Fruit fly (Drosophila melanogaster) whole organism, embryonic: Measurements from ENCODE around the gene CG14691.

Source experiments
- CG10565 ChIP-seq: fragments of 200-800 bp; sonication (Bioruptor generic); optimal IDR thresholded peaks from 3 replicates; lab custom pipeline; 2016; ENCODE audit warnings: missing biosample characterization, mild to moderate bottlenecking, missing genetic modification characterization
- CG12659 ChIP-seq: fragments of 200-800 bp; sonication (Bioruptor generic); optimal IDR thresholded peaks from 3 replicates; lab custom pipeline; 2017; ENCODE audit warnings: mild to moderate bottlenecking, missing biosample characterization, missing genetic modification reagents, missing genetic modification characterization
- CG14860 ChIP-seq: fragments of 200-800 bp; sonication (Bioruptor generic); IDR thresholded peaks from 3 replicates; pipeline ENCODE4 v1.3.6; 2022; ENCODE audit warnings: missing biosample characterization, missing genetic modification characterization; ENCODE audit not compliant: partially characterized antibody
- CG17568 ChIP-seq: fragments of 200-800 bp; sonication (Bioruptor generic); optimal IDR thresholded peaks from 2 replicates; lab custom pipeline; 2018; ENCODE audit warnings: missing biosample characterization, mild to moderate bottlenecking, missing genetic modification characterization, moderate library complexity
- CG2202 ChIP-seq: fragments of 200-800 bp; sonication (Bioruptor generic); optimal IDR thresholded peaks from 2 replicates; lab custom pipeline; 2018; ENCODE audit warnings: missing biosample characterization, mild to moderate bottlenecking, missing genetic modification characterization
- CG34376 ChIP-seq: fragments of 200-800 bp; sonication (Bioruptor generic); optimal IDR thresholded peaks from 2 replicates; lab custom pipeline; 2018; ENCODE audit warnings: missing biosample characterization, mild to moderate bottlenecking, missing genetic modification characterization
- CG8765 ChIP-seq: fragments of 200-800 bp; sonication (Bioruptor generic); IDR thresholded peaks from 2 replicates; pipeline ENCODE4 v1.3.6; 2022; ENCODE audit warnings: missing biosample characterization, missing genetic modification characterization
- Hr3 ChIP-seq: fragments of 200-800 bp; sonication (Bioruptor generic); optimal IDR thresholded peaks from 3 replicates; lab custom pipeline; 2016; ENCODE audit warnings: missing biosample characterization, missing genetic modification characterization
- Hr39 ChIP-seq: fragments of >200 bp; optimal IDR thresholded peaks from 2 replicates; lab custom pipeline; 2017
- Nf-YA ChIP-seq: fragments of 200-800 bp; sonication (Bioruptor generic); IDR thresholded peaks from 2 replicates; pipeline ENCODE4 v1.3.6; 2022; ENCODE audit warnings: missing biosample characterization, missing genetic modification characterization
- ap ChIP-seq: fragments of 200-800 bp; sonication (Bioruptor generic); IDR thresholded peaks from 2 replicates; pipeline ENCODE4 v1.3.6; 2022; ENCODE audit warnings: missing biosample characterization, missing genetic modification characterization
- gsb ChIP-seq: fragments of 200-800 bp; sonication (Bioruptor generic); IDR thresholded peaks from 2 replicates; pipeline ENCODE4 v1.3.6; 2022; ENCODE audit warnings: missing biosample characterization, missing genetic modification characterization
- knrl ChIP-seq: fragments of 200-800 bp; sonication (Bioruptor generic); IDR thresholded peaks from 3 replicates; pipeline ENCODE4 v1.3.6; 2022; ENCODE audit warnings: missing biosample characterization, missing genetic modification characterization; ENCODE audit not compliant: partially characterized antibody

DNA sequence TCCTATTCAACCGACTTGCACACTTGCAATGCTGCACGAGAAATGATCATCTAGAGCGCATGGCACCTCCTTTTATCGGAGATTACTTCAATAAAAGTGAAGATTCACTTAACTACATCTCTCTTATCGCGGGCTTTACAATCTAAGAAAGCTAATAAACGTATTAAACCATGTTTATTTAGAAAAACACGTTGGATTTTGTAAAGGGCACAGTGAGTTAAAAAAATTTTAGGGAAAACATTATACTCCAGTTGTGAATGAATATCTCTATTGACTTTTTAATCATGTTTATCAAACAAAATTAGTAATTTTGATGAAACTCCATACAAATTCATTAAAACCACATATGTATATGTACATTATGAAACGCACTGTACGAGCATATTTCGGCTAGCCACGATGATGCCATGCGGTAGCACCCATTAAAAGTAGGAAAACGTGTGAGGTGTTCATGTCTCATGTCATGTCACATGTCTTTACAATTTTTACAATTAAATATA lies 4.0 kb upstream of the CG14691 start, which contains the start of gene CG31272:
- TF ChIP-seq CG8765 (GFP tag; lab: Robert Waterston, UW): no peak
- no peak for TF ChIP-seq ap (GFP tag; lab: Robert Waterston, UW)
- TF ChIP-seq Hr3 (GFP tag; lab: Kevin White, UChicago): no peak
- no peak for TF ChIP-seq CG12659 (GFP tag; lab: Kevin White, UChicago)
- no peak for TF ChIP-seq CG10565
- TF ChIP-seq CG2202: no peak
- TF ChIP-seq CG14860: no peak
- TF ChIP-seq gsb (GFP tag; lab: Robert Waterston, UW): no peak
- no peak for TF ChIP-seq Nf-YA (GFP tag; lab: Robert Waterston, UW)
- no peak for TF ChIP-seq CG34376 (GFP tag; lab: Kevin White, UChicago)
- TF ChIP-seq knrl (GFP tag; lab: Robert Waterston, UW): no peak
- no peak for TF ChIP-seq Hr39 (lab: Kevin White, UChicago)
- no peak for TF ChIP-seq CG17568 (GFP tag; lab: Kevin White, UChicago)
